Worm (Caenorhabditis elegans): ENCODE results near the gene rom-1.

DNA sequence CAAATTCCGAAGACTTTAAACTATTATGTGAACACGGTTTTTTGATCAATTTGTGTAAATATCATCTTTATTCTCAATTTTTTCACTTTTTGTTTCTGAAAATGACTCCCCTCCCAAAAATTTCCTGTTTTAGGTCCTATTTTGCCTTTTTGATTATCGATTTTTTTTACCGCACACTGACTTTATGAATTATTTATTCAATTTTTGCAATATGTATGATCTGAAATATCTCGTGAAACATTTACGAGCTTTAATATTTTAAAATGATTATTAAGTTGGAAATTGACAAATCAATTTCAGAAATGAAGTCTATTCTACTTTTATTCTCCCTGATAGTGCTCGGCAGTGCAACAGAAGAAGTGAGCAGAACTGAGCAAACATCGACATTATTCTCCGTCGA, 27.6 kb upstream of the rom-1 start, which contains the start of gene C35D10.1:
- no peak for TF ChIP-seq ztf-11 (tag; optimal IDR thresholded peaks at IDR 0.05)
- TF ChIP-seq fkh-10 (GFP tag; optimal IDR thresholded peaks at IDR 0.05) = no peak
- no peak for TF ChIP-seq tbx-2 (tag; optimal IDR thresholded peaks at IDR 0.05)
- TF ChIP-seq unc-62 (GFP tag; optimal IDR thresholded peaks at IDR 0.05) = no peak
- no peak for TF ChIP-seq ama-1 (optimal IDR thresholded peaks at IDR 0.05)
- no peak for TF ChIP-seq nhr-237 (tag; optimal IDR thresholded peaks at IDR 0.05)

Measured in whole organism, L3 larva.